Worm (Caenorhabditis elegans) whole organism, L4/young adult: ENCODE measurements around the gene smg-4.

Experiments
- W03F9.2 ChIP-seq: fragments of 150-350 bp; optimal IDR thresholded peaks from 2 replicates; lab custom pipeline; 2014; ENCODE audit warnings: missing biosample characterization, missing genetic modification characterization
- him-1 ChIP-seq: sonication (generic microtip); optimal IDR thresholded peaks from 2 replicates; lab custom pipeline; 2016; ENCODE audit warnings: missing genotype, missing genetic modification reagents, missing genetic modification characterization, missing compliant biosample characterization

DNA sequence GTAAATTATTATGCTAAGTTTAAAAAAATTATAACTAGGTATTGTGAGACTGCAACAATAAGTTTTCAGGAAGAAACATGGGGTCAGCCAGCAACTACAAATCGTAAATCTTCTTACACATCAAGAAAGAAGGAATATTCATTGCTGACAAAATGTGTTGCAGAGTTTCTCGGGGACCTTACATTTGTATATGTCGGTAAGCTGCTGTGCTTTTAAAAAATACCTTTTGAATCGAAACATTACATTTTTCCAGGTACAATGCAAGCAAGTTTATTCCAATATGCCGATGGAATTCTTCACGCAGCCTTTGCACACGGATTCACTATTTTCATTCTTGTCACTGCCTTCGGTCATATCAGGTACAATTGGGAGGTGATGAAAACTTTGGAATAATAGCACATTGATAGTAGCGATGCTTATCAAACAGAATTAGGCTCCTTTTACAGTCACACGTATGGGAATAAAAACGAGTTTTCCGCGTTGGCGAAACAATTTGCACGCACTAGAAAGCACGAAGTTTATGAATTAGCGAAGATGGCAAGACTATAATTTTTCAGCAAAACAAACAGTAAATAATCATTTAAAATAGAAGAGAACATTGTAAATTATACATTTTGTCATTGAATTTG is 39.4 kb downstream of the smg-4 start:
- TF ChIP-seq him-1 (tag; lab: Kevin White, UChicago) (no peak), W03F9.2 (no peak)
